Fruit fly (Drosophila melanogaster): ENCODE data around the gene CG4950.

Gene CG4950

dm6 chr3L:16290850-16291249, 22.9 kb upstream of the CG4950 start, which contains the start of gene CG13045:
CG13045 (minus strand) TSS chr3L:16290950.
- TF ChIP-seq topi (GFP tag; optimal IDR thresholded peaks at IDR 0.05) (no peak), CG6276 (GFP tag; optimal IDR thresholded peaks at IDR 0.05) (no peak), CG6854 (GFP tag; optimal IDR thresholded peaks at IDR 0.05) (no peak), CG8119 (GFP tag; IDR thresholded peaks at IDR 0.05) (no peak), CG11294 (GFP tag; IDR thresholded peaks at IDR 0.05) (no peak), CG10631 (GFP tag; optimal IDR thresholded peaks at IDR 0.05) (no peak), ss (GFP tag; optimal IDR thresholded peaks at IDR 0.05) (no peak), dsx (GFP tag; optimal IDR thresholded peaks at IDR 0.05; ENCODE audit: poor library complexity, severe bottlenecking) (no peak), Smox (GFP tag; optimal IDR thresholded peaks at IDR 0.05) (no peak), lz (GFP tag; optimal IDR thresholded peaks at IDR 0.05) (no peak)

DNA sequence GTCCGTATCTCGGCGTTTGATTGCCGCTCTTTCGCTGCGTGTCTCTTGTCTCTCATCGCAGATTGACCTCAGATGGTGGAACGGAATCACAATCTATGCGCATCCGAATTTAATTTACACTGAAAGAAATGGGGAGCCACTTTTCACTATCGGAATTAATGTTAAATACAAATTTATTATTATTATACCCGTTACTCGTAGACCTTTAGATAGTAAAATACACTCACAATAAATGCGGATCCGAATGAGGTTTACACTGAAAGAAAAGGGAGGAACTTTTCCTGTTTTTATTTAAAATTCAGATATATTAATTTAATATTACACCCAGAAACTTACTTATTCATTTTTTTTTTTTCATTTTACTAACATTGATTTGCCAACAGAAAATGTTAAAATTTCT, 21.1 kb upstream of the CG4950 start:
- TF ChIP-seq CG4318 (GFP tag; optimal IDR thresholded peaks at IDR 0.05), result no peak
- no peak for TF ChIP-seq esn (GFP tag; optimal IDR thresholded peaks at IDR 0.05)
- peak; percentile 14; the same call in 1 of the 3 replicates for TF ChIP-seq eg (GFP tag; IDR thresholded peaks at IDR 0.05)
- peak; percentile 4 for TF ChIP-seq CG10669 (GFP tag; optimal IDR thresholded peaks at IDR 0.05)
- TF ChIP-seq CG8119 (GFP tag; IDR thresholded peaks at IDR 0.05), result peak; percentile 46; the same call in 1 of the 3 replicates
- peak; percentile 14 for TF ChIP-seq Ets96B (tag; optimal IDR thresholded peaks at IDR 0.05)
- TF ChIP-seq Eip75B (GFP tag; optimal IDR thresholded peaks at IDR 0.05), result no peak
- TF ChIP-seq CG6163 (GFP tag; IDR thresholded peaks at IDR 0.05), result 0 out of 3 replicates have a peak, but pooled peaks have one; percentile 45
- no peak for TF ChIP-seq CG7368 (GFP tag; optimal IDR thresholded peaks at IDR 0.05)
- no peak for TF ChIP-seq CG16779 (tag; optimal IDR thresholded peaks at IDR 0.05)
- peak; percentile 12 for TF ChIP-seq CG1621 (tag; optimal IDR thresholded peaks at IDR 0.05)
- no peak for TF ChIP-seq topi (GFP tag; optimal IDR thresholded peaks at IDR 0.05)
- peak; percentile 18 for TF ChIP-seq Hr4 (GFP tag; optimal IDR thresholded peaks at IDR 0.05)
- TF ChIP-seq achi (GFP tag; optimal IDR thresholded peaks at IDR 0.05), result peak; percentile 23
- no peak for TF ChIP-seq CG3032 (tag; optimal IDR thresholded peaks at IDR 0.05)
- TF ChIP-seq CG6854 (GFP tag; optimal IDR thresholded peaks at IDR 0.05), result no peak
- no peak for TF ChIP-seq ss (GFP tag; optimal IDR thresholded peaks at IDR 0.05)
- TF ChIP-seq CG8632 (GFP tag; optimal IDR thresholded peaks at IDR 0.05), result no peak
- peak; percentile 10 for TF ChIP-seq pdm3 (GFP tag; optimal IDR thresholded peaks at IDR 0.05)
- peak; percentile 25 for TF ChIP-seq CG32006 (GFP tag; optimal IDR thresholded peaks at IDR 0.05)
- TF ChIP-seq acj6 (GFP tag; optimal IDR thresholded peaks at IDR 0.05), result peak; percentile 30
- peak; percentile 12 for TF ChIP-seq spab (GFP tag; optimal IDR thresholded peaks at IDR 0.05)
- no peak for TF ChIP-seq CG11902 (GFP tag; optimal IDR thresholded peaks at IDR 0.05)
- TF ChIP-seq salr (GFP tag; optimal IDR thresholded peaks at IDR 0.05), result no peak
- TF ChIP-seq CG6808 (GFP tag; optimal IDR thresholded peaks at IDR 0.05), result no peak
- no peak for TF ChIP-seq CG11294 (GFP tag; IDR thresholded peaks at IDR 0.05)
- TF ChIP-seq Hr39 (GFP tag; optimal IDR thresholded peaks at IDR 0.05), result no peak
- TF ChIP-seq Eip93F (GFP tag; optimal IDR thresholded peaks at IDR 0.05), result no peak
- TF ChIP-seq CG10631 (GFP tag; optimal IDR thresholded peaks at IDR 0.05), result peak; percentile 33
- TF ChIP-seq Sox15 (GFP tag; optimal IDR thresholded peaks at IDR 0.05), result no peak
- TF ChIP-seq dac (GFP tag; optimal IDR thresholded peaks at IDR 0.05), result no peak
- no peak for TF ChIP-seq Blimp-1 (GFP tag; optimal IDR thresholded peaks at IDR 0.05)
- TF ChIP-seq CG11762 (GFP tag; optimal IDR thresholded peaks at IDR 0.05; ENCODE audit: insufficient read depth), result peak; percentile 15
- TF ChIP-seq svp (GFP tag), result no peak
- TF ChIP-seq net (GFP tag; optimal IDR thresholded peaks at IDR 0.05), result no peak
- TF ChIP-seq OdsH (GFP tag; optimal IDR thresholded peaks at IDR 0.05), result peak; percentile 26
- TF ChIP-seq CG34406 (GFP tag; optimal IDR thresholded peaks at IDR 0.05), result peak; percentile 5
- TF ChIP-seq Lpt (GFP tag; optimal IDR thresholded peaks at IDR 0.05), result no peak
- TF ChIP-seq Eip78C (GFP tag), result peak; percentile 73
- TF ChIP-seq lz (GFP tag; optimal IDR thresholded peaks at IDR 0.05), result no peak
- peak; percentile 8; the same call in 1 of the 2 replicates for TF ChIP-seq CG15336 (GFP tag; IDR thresholded peaks at IDR 0.05)
